Worm (Caenorhabditis elegans) whole organism, L1 larva: ENCODE measurements around the gene sas-4.
"Not testable (repeated sequence)": the region's sequence is repeated elsewhere in the genome, so short reads cannot be mapped to it uniquely, and the experiment has no call there.

Experiments
- C04F5.9 ChIP-seq: sonication (generic microtip); optimal IDR thresholded peaks from 2 replicates; lab custom pipeline; 2016; ENCODE audit warnings: missing genetic modification characterization, missing compliant biosample characterization
- C16A3.4 ChIP-seq: fragments of 150-350 bp; optimal IDR thresholded peaks from 2 replicates; lab custom pipeline; 2014; ENCODE audit warnings: missing biosample characterization, missing genetic modification characterization
- aha-1 ChIP-seq: fragments of 150-350 bp; optimal IDR thresholded peaks from 2 replicates; lab custom pipeline; 2014; ENCODE audit warnings: missing biosample characterization, missing genetic modification characterization
- aly-2 ChIP-seq: fragments of 150-350 bp; optimal IDR thresholded peaks from 2 replicates; lab custom pipeline; 2014; ENCODE audit warnings: missing biosample characterization, missing genetic modification characterization
- ceh-63 ChIP-seq: fragments of 200-800 bp; sonication (Bioruptor generic); optimal IDR thresholded peaks from 2 replicates; lab custom pipeline; 2018; ENCODE audit warnings: mild to moderate bottlenecking, missing genetic modification characterization, missing compliant biosample characterization
- egl-13 ChIP-seq: sonication (generic microtip); optimal IDR thresholded peaks from 2 replicates; lab custom pipeline; 2016; ENCODE audit warnings: missing genotype, missing genetic modification reagents, missing genetic modification characterization, missing compliant biosample characterization
- elt-3 ChIP-seq, 6 experiments: fragments of 150-350 bp in 1 of 6; sonication (generic microtip); optimal IDR thresholded peaks; 2 replicates each; lab custom pipeline; 2017 to 2018; ENCODE audit warnings: missing biosample characterization in 6 of 6, missing genetic modification characterization in 6 of 6, inconsistent platforms in 1 of 6
- fkh-8 ChIP-seq: sonication (generic microtip); optimal IDR thresholded peaks from 2 replicates; lab custom pipeline; 2016; ENCODE audit warnings: mild to moderate bottlenecking, missing genetic modification characterization, missing compliant biosample characterization
- fos-1 ChIP-seq: fragments of 150-350 bp; optimal IDR thresholded peaks from 2 replicates; lab custom pipeline; 2014; ENCODE audit warnings: missing biosample characterization, missing genetic modification characterization
- hlh-4 ChIP-seq: sonication (generic microtip); optimal IDR thresholded peaks from 2 replicates; lab custom pipeline; 2016; ENCODE audit warnings: mild to moderate bottlenecking, missing genetic modification characterization, missing compliant biosample characterization
- hpl-2 ChIP-seq: fragments of 150-350 bp; optimal IDR thresholded peaks from 2 replicates; lab custom pipeline; 2014; ENCODE audit warnings: missing biosample characterization, missing genetic modification reagents, missing genetic modification characterization
- irx-1 ChIP-seq: sonication (generic microtip); optimal IDR thresholded peaks from 2 replicates; lab custom pipeline; 2016; ENCODE audit warnings: missing genetic modification characterization, missing compliant biosample characterization
- isw-1 ChIP-seq: fragments of 200-800 bp; sonication (Bioruptor generic); IDR thresholded peaks from 2 replicates; pipeline ENCODE4 v1.3.6; 2022; ENCODE audit warnings: missing genetic modification characterization, missing compliant biosample characterization
- lin-13 ChIP-seq: fragments of 150-350 bp; optimal IDR thresholded peaks from 2 replicates; lab custom pipeline; 2014; ENCODE audit warnings: missing biosample characterization, missing genetic modification reagents, missing genetic modification characterization
- lin-14 ChIP-seq: fragments of 200-800 bp; sonication (Bioruptor generic); optimal IDR thresholded peaks from 2 replicates; lab custom pipeline; 2018; ENCODE audit warnings: mild to moderate bottlenecking, missing genetic modification characterization, moderate library complexity, missing compliant biosample characterization
- lin-35 ChIP-seq, 2 experiments: fragments of 150-350 bp; optimal IDR thresholded peaks; 2 replicates each; lab custom pipeline; 2014; ENCODE audit warnings: missing biosample characterization in 2 of 2, missing genetic modification characterization in 2 of 2, missing genetic modification reagents in 2 of 2
- lin-39 ChIP-seq: fragments of 150-350 bp; optimal IDR thresholded peaks from 2 replicates; lab custom pipeline; 2014; ENCODE audit warnings: missing biosample characterization, missing genetic modification reagents, missing genetic modification characterization
- lsy-2 ChIP-seq, 2 experiments: fragments of 150-350 bp; optimal IDR thresholded peaks; 2 replicates each; lab custom pipeline; 2014; ENCODE audit warnings: missing biosample characterization in 2 of 2, missing genetic modification characterization in 2 of 2
- mab-9 ChIP-seq: fragments of 200-800 bp; sonication (Bioruptor generic); IDR thresholded peaks from 2 replicates; pipeline ENCODE4 v1.3.6; 2022; ENCODE audit warnings: missing genetic modification reagents, missing genetic modification characterization, missing compliant biosample characterization
- mdl-1 ChIP-seq, 2 experiments: fragments of 150-350 bp; optimal IDR thresholded peaks; 2 replicates each; lab custom pipeline; 2014 to 2017; ENCODE audit warnings: missing biosample characterization in 2 of 2, missing genetic modification characterization in 2 of 2, inconsistent platforms in 1 of 2
- mef-2 ChIP-seq: fragments of 150-350 bp; optimal IDR thresholded peaks from 2 replicates; lab custom pipeline; 2014; ENCODE audit warnings: missing biosample characterization, missing genetic modification characterization
- mep-1 ChIP-seq: fragments of 150-350 bp; optimal IDR thresholded peaks from 2 replicates; lab custom pipeline; 2014; ENCODE audit warnings: missing biosample characterization, missing genetic modification characterization
- nhr-12 ChIP-seq: sonication (generic microtip); optimal IDR thresholded peaks from 2 replicates; lab custom pipeline; 2017; ENCODE audit warnings: missing biosample characterization, missing genetic modification characterization
- nhr-28 ChIP-seq: fragments of 150-350 bp; optimal IDR thresholded peaks from 2 replicates; lab custom pipeline; 2014; ENCODE audit warnings: missing biosample characterization, missing genetic modification characterization
- nhr-47 ChIP-seq: sonication (generic microtip); optimal IDR thresholded peaks from 2 replicates; lab custom pipeline; 2016; ENCODE audit warnings: mild to moderate bottlenecking, missing genetic modification characterization, moderate library complexity, missing compliant biosample characterization
- nhr-71 ChIP-seq: sonication (generic microtip); optimal IDR thresholded peaks from 2 replicates; lab custom pipeline; 2016; ENCODE audit warnings: mild to moderate bottlenecking, missing genetic modification characterization, moderate library complexity, missing compliant biosample characterization
- nhr-76 ChIP-seq: sonication (generic microtip); optimal IDR thresholded peaks from 2 replicates; lab custom pipeline; 2017; ENCODE audit warnings: missing biosample characterization, missing genetic modification characterization
- nhr-77 ChIP-seq: fragments of 150-350 bp; optimal IDR thresholded peaks from 2 replicates; lab custom pipeline; 2014; ENCODE audit warnings: missing biosample characterization, missing genetic modification characterization
- nhr-84 ChIP-seq: sonication (generic microtip); optimal IDR thresholded peaks from 2 replicates; lab custom pipeline; 2017; ENCODE audit warnings: missing biosample characterization, missing genetic modification characterization
- nhr-85 ChIP-seq: sonication (generic microtip); peaks from one replicate; lab custom pipeline; 2016; ENCODE audit warnings: missing genetic modification characterization, inconsistent platforms, missing compliant biosample characterization
- rnt-1 ChIP-seq: sonication (generic microtip); optimal IDR thresholded peaks from 2 replicates; lab custom pipeline; 2016; ENCODE audit warnings: mild to moderate bottlenecking, missing genetic modification characterization, moderate library complexity, missing compliant biosample characterization
- snpc-4 ChIP-seq: fragments of 150-350 bp; optimal IDR thresholded peaks from 2 replicates; lab custom pipeline; 2014; ENCODE audit warnings: missing biosample characterization, missing genetic modification characterization
- snu-23 ChIP-seq: sonication (generic microtip); optimal IDR thresholded peaks from 2 replicates; lab custom pipeline; 2016; ENCODE audit warnings: missing genetic modification characterization, missing compliant biosample characterization
- sox-4 ChIP-seq: sonication (generic microtip); optimal IDR thresholded peaks from 2 replicates; lab custom pipeline; 2016; ENCODE audit warnings: missing genetic modification characterization, missing compliant biosample characterization
- sptf-1 ChIP-seq: fragments of 150-350 bp; optimal IDR thresholded peaks from 2 replicates; lab custom pipeline; 2014; ENCODE audit warnings: missing biosample characterization, missing genetic modification characterization
- tbx-2 ChIP-seq: sonication (generic microtip); optimal IDR thresholded peaks from 2 replicates; lab custom pipeline; 2016; ENCODE audit warnings: missing genetic modification characterization, missing compliant biosample characterization
- unc-130 ChIP-seq: fragments of 150-350 bp; optimal IDR thresholded peaks from 2 replicates; lab custom pipeline; 2017; ENCODE audit warnings: missing biosample characterization, missing genetic modification characterization, inconsistent platforms
- unc-30 ChIP-seq: sonication (generic microtip); optimal IDR thresholded peaks from 2 replicates; lab custom pipeline; 2017; ENCODE audit warnings: missing biosample characterization, missing genetic modification characterization
- xbp-1 ChIP-seq: sonication (generic microtip); optimal IDR thresholded peaks from 2 replicates; lab custom pipeline; 2016; ENCODE audit warnings: missing genetic modification characterization, missing compliant biosample characterization
- zip-4 ChIP-seq: fragments of 200-800 bp; sonication (Bioruptor generic); optimal IDR thresholded peaks from 2 replicates; lab custom pipeline; 2018; ENCODE audit warnings: mild to moderate bottlenecking, missing genetic modification characterization, moderate library complexity, missing compliant biosample characterization
- ztf-4 ChIP-seq: fragments of 150-350 bp; optimal IDR thresholded peaks from 2 replicates; lab custom pipeline; 2014; ENCODE audit warnings: missing biosample characterization, missing genetic modification characterization

sas-4 gene

DNA sequence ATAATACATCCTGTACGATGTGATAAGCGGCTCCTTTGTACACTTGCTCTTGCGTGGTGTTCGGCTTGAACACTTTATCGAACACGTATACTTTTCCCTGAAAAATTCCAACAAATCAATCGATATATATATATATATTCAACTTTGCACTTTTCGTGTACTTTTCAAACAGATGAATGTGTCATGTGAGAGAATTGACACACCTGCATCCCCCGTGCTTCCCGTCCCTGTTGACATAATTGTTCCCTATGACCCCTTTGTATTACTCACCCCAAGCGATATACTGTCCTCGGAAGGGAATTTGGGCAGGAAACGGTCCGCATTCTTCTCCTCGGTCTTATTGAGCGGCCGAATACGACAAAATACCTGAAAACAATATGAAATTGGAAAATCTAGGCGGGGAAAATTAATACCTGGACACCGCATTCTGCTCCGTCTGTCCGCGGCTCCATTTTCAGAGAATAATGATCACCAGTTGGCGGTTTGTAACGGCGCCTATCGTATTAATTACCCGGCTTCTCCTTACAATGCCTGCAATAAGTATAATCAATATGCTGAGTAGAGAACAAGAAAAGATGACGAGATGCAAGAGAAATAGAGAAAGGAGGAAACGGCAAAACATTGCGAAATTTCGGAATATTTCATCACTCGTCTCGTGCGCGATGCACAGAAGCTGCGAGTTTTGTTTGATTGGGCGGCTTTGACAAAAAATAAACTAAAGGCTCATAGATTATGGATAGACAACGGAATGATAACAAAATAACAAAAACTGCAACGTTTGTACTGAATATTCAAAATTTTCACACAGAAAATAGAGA is 36.5 kb upstream of the sas-4 start, which contains the start of gene unc-116 (continued):
- TF ChIP-seq snu-23 (GFP tag; lab: Kevin White, UChicago) (peak; percentile 5), mdl-1 (tag; optimal IDR thresholded peaks at IDR 0.05; lab: Kevin White, UChicago) (peak in 1 of 2 experiments; percentile 74)

DNA sequence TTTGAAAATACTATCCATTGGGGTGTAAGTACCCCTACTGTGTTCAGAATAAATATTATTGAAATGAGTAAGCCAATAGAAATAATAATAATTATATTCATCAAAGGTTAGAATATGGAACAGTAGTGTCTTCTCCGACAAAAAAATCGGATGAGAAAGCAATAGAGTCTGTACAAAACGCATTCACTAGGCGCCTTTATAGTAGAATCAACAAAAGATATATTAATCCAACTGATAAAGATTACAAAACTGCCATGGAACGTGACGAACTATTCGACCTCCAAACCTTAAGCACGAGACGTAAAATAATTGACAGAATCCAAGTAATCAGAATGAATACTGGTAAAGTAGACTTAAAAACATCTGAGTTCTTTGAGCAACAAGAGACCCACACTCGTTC is 29.4 kb upstream of the sas-4 start, which contains the start of gene clc-29:
TSS of gene clc-29 (minus strand) at position 101 of the 400 bp plus-strand sequence.
- not testable (repeated sequence) for TF ChIP-seq ceh-63; C16A3.4 (tag; lab: Kevin White, UChicago); fos-1

DNA sequence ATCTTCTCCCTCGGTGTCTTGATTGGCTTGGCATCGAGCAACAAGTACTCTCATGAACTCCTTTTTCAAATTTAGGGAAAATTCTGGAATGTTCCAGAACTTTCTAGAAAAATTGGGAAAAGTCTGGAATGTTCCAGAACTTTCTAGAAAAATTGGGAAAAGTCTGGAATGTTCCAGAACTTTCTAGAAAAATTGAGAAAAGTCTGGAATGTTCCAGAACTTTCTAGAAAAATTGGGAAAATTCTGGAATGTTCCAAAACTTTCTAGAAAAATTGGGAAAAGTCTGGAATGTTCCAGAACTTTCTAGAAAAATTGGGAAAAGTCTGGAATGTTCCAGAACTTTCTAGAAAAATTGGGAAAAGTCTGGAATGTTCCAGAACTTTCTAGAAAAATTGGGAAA is 25.9 kb upstream of the sas-4 start, which contains the start of gene ZC262.7:
TSS of gene ZC262.7 (minus strand) at position 54 of the 400 bp plus-strand sequence.
- not testable (repeated sequence) for TF ChIP-seq lin-39 (tag; lab: Kevin White, UChicago); nhr-77 (tag; lab: Kevin White, UChicago); mdl-1 (tag; optimal IDR thresholded peaks at IDR 0.05; lab: Kevin White, UChicago)
- TF ChIP-seq, all 84 proteins: peak for 0; not testable (repeated sequence) for 84

DNA sequence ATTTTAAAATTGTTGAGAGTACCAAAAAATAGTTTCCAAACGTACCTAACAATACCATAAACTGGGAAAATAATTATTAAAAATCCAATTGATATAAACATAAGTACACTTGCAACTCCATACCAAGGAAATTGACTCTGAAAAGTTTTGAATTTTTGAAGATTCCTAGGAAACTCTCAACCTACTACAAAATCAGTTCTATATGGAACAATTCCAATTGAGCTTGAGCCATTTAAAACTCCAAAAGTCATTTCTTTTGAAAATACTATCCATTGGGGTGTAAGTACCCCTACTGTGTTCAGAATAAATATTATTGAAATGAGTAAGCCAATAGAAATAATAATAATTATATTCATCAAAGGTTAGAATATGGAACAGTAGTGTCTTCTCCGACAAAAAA is 21.0 kb upstream of the sas-4 start, which contains the start of gene clc-28:
TSS of gene clc-28 (minus strand) at position 101 of the 400 bp plus-strand sequence.
- not testable (repeated sequence) for TF ChIP-seq sox-4 (tag; lab: Kevin White, UChicago); hlh-4; nhr-84

DNA sequence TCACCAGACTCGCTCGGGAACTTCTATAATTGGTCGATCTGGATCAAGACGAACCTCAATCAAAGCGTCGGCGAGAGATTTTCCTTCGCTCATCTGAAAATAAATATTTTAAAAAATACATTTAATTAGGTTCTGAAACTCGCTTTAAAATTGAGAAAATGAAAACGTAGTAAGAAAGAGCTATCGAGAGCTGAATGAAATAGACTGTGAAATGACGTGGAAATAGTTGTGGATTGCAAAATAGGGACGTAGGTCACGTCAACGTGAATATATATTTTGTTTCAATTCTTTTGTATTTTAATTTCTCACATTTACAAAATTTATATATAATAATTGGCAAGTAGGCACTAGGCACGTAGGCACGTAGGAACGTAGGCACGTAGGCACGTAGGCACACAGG is 16.0 kb upstream of the sas-4 start, which contains the start of gene ZC262.4:
TSS of gene ZC262.4 (minus strand) at position 101 of the 400 bp plus-strand sequence.
- TF ChIP-seq rnt-1 (tag; lab: Kevin White, UChicago) (no peak), aly-2 (tag; lab: Kevin White, UChicago) (no peak), aha-1 (tag; lab: Kevin White, UChicago) (no peak), nhr-47 (tag; lab: Kevin White, UChicago) (no peak), zip-4 (GFP tag; lab: Kevin White, UChicago) (no peak), snpc-4 (tag; lab: Kevin White, UChicago) (no peak), mep-1 (tag; lab: Kevin White, UChicago) (no peak), unc-30 (no peak), lin-35 (GFP tag; optimal IDR thresholded peaks at IDR 0.05; lab: Kevin White, UChicago) (no peak), elt-3 (tag; optimal IDR thresholded peaks at IDR 0.05; lab: Kevin White, UChicago) (no peak), egl-13 (tag; lab: Kevin White, UChicago) (no peak), isw-1 (GFP tag; lab: Robert Waterston, UW) (no peak), mab-9 (GFP tag; lab: Robert Waterston, UW) (no peak), xbp-1 (tag; lab: Kevin White, UChicago) (no peak), nhr-12 (no peak)

DNA sequence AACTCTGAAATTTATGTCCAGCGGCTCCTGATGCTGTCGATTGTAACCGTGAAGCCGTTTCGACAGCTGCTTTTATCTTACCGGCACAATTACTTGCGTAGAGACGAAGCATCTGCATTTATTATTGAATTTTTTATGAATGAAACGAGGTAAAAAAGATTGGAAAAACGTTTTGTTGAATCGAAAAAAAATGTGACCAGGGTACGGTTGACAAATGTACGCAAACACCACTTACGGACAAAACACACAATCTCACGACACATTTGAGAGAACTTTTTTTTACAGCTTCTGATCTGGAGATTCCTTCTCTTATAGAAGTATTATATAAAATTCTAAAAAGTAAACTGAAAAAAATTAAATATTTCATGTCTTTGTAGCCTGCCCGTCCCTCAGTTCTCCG is 13.4 kb upstream of the sas-4 start, which contains the start of the genes mrps-18A and ZC262.2:
TSS of gene mrps-18A (minus strand) at position 141 of the 400 bp plus-strand sequence.
TSS of gene ZC262.2 (plus strand) at position 284 of the 400 bp plus-strand sequence.
- TF ChIP-seq snu-23 (GFP tag; lab: Kevin White, UChicago) (peak; percentile 45), lsy-2 (tag; optimal IDR thresholded peaks at IDR 0.05; lab: Kevin White, UChicago) (peak; percentile 91 to 98), irx-1 (peak; percentile 22), fkh-8 (tag; lab: Kevin White, UChicago) (no peak), aha-1 (tag; lab: Kevin White, UChicago) (no peak), isw-1 (GFP tag; lab: Robert Waterston, UW) (no peak), ztf-4 (tag; lab: Kevin White, UChicago) (no peak), lin-13 (GFP tag; lab: Kevin White, UChicago) (no peak), mef-2 (tag; lab: Kevin White, UChicago) (no peak), C04F5.9 (tag; lab: Kevin White, UChicago) (peak; percentile 27), nhr-76 (tag; lab: Kevin White, UChicago) (no peak), tbx-2 (tag; lab: Kevin White, UChicago) (peak; percentile 0), snpc-4 (tag; lab: Kevin White, UChicago) (no peak), hpl-2 (GFP tag; lab: Kevin White, UChicago) (no peak), elt-3 (tag; optimal IDR thresholded peaks at IDR 0.05; lab: Kevin White, UChicago) (peak in 1 of 6 experiments; percentile 25), nhr-85 (tag; lab: Kevin White, UChicago) (no peak), nhr-71 (tag; lab: Kevin White, UChicago) (peak; percentile 24), sptf-1 (tag; lab: Kevin White, UChicago) (no peak), unc-130 (peak; percentile 55), nhr-47 (tag; lab: Kevin White, UChicago) (peak; percentile 18), rnt-1 (tag; lab: Kevin White, UChicago) (peak; percentile 10), nhr-28 (no peak), lin-14 (no peak), fos-1 (no peak)
